Worm (Caenorhabditis elegans): Measurements from ENCODE around the gene gly-1.

Gene gly-1

ce11 chrII:10857077-10857476, 44.9 kb downstream of the gly-1 start, which contains the start of gene M106.7:
M106.7 (minus strand) TSS chrII:10857177.
- TF ChIP-seq nhr-11 (tag; optimal IDR thresholded peaks at IDR 0.05) (no peak), snpc-4 (tag; optimal IDR thresholded peaks at IDR 0.05) (no peak), nhr-12 (tag; optimal IDR thresholded peaks at IDR 0.05) (no peak), nhr-21 (tag; optimal IDR thresholded peaks at IDR 0.05) (no peak), ceh-16 (tag; optimal IDR thresholded peaks at IDR 0.05) (no peak), mbf-1 (tag; optimal IDR thresholded peaks at IDR 0.05) (no peak), ztf-4 (tag; optimal IDR thresholded peaks at IDR 0.05) (no peak), lin-13 (GFP tag; optimal IDR thresholded peaks at IDR 0.05) (no peak), Y55F3AM.14 (GFP tag; optimal IDR thresholded peaks at IDR 0.05) (no peak), aly-2 (tag; optimal IDR thresholded peaks at IDR 0.05) (no peak)

- TF ChIP-seq lsy-2 (tag; optimal IDR thresholded peaks at IDR 0.05) (no peak), alr-1 (tag; optimal IDR thresholded peaks at IDR 0.05) (no peak), ztf-1 (GFP tag; conservative IDR thresholded peaks at IDR 0.05) (no peak), sma-3 (GFP tag; optimal IDR thresholded peaks at IDR 0.05) (no peak), mdl-1 (tag; optimal IDR thresholded peaks at IDR 0.05) (no peak), peb-1 (tag; optimal IDR thresholded peaks at IDR 0.05) (no peak), snpc-4 (tag; optimal IDR thresholded peaks at IDR 0.05) (no peak), nhr-10 (tag; optimal IDR thresholded peaks at IDR 0.05) (no peak), nhr-77 (tag; optimal IDR thresholded peaks at IDR 0.05) (no peak), skn-1 (tag; optimal IDR thresholded peaks at IDR 0.05) (no peak), gmeb-1 (tag; optimal IDR thresholded peaks at IDR 0.05) (no peak), nhr-25 (tag; optimal IDR thresholded peaks at IDR 0.05) (no peak), blmp-1 (tag; optimal IDR thresholded peaks at IDR 0.05; ENCODE audit: insufficient read depth) (no peak), sma-9 (GFP tag; optimal IDR thresholded peaks at IDR 0.05) (no peak), sma-9 (tag; optimal IDR thresholded peaks at IDR 0.05) (no peak), ama-1 (optimal IDR thresholded peaks at IDR 0.05) (no peak), R02D3.7 (tag; optimal IDR thresholded peaks at IDR 0.05) (no peak), zag-1 (tag; optimal IDR thresholded peaks at IDR 0.05) (no peak), nhr-237 (tag; optimal IDR thresholded peaks at IDR 0.05) (no peak), F13H6.1 (tag; optimal IDR thresholded peaks at IDR 0.05) (no peak), C34F6.9 (tag; optimal IDR thresholded peaks at IDR 0.05) (no peak)
Observed at ce11 chrII:10852880-10853279, 49.1 kb downstream of the gly-1 start.

ce11 chrII:10851110-10851509, 50.9 kb downstream of the gly-1 start:
- no peak for TF ChIP-seq elt-1 (tag; optimal IDR thresholded peaks at IDR 0.05)
- no peak for TF ChIP-seq elt-3 (tag; optimal IDR thresholded peaks at IDR 0.05)
- TF ChIP-seq C34F6.9 (tag; optimal IDR thresholded peaks at IDR 0.05), result peak; percentile 95
- peak; percentile 96 for TF ChIP-seq unc-62 (GFP tag; optimal IDR thresholded peaks at IDR 0.05)
- peak; percentile 82 for TF ChIP-seq sma-3 (GFP tag; optimal IDR thresholded peaks at IDR 0.05)
- no peak for TF ChIP-seq mbf-1 (tag; optimal IDR thresholded peaks at IDR 0.05)
- no peak for TF ChIP-seq nhr-11 (tag; optimal IDR thresholded peaks at IDR 0.05)
- TF ChIP-seq alr-1 (tag; optimal IDR thresholded peaks at IDR 0.05), result no peak
- no peak for TF ChIP-seq nhr-12 (tag; optimal IDR thresholded peaks at IDR 0.05)
- TF ChIP-seq ama-1 (optimal IDR thresholded peaks at IDR 0.05), result no peak
- TF ChIP-seq nhr-237 (tag; optimal IDR thresholded peaks at IDR 0.05), result no peak
- TF ChIP-seq nhr-10 (tag; optimal IDR thresholded peaks at IDR 0.05), result no peak
- peak; percentile 72 for TF ChIP-seq fos-1 (tag; optimal IDR thresholded peaks at IDR 0.05)
- TF ChIP-seq egl-27 (tag; optimal IDR thresholded peaks at IDR 0.05), result peak; percentile 68
- no peak for TF ChIP-seq ztf-11 (tag; optimal IDR thresholded peaks at IDR 0.05)
- TF ChIP-seq gmeb-1 (tag; optimal IDR thresholded peaks at IDR 0.05), result peak; percentile 35
- TF ChIP-seq unc-39 (tag; optimal IDR thresholded peaks at IDR 0.05), result no peak
- peak; percentile 58 for TF ChIP-seq mab-5 (tag; optimal IDR thresholded peaks at IDR 0.05)
- TF ChIP-seq ztf-1 (GFP tag; conservative IDR thresholded peaks at IDR 0.05), result no peak
- TF ChIP-seq lin-11 (tag; optimal IDR thresholded peaks at IDR 0.05), result no peak
- TF ChIP-seq crh-2 (tag; optimal IDR thresholded peaks at IDR 0.05), result peak; percentile 89
- peak in 1 of 2 experiments; percentile 44 for TF ChIP-seq mdl-1 (tag; optimal IDR thresholded peaks at IDR 0.05)
- TF ChIP-seq dmd-4 (tag; optimal IDR thresholded peaks at IDR 0.05), result no peak
- TF ChIP-seq sma-9 (GFP tag; optimal IDR thresholded peaks at IDR 0.05), result peak; percentile 80
- no peak for TF ChIP-seq sma-9 (tag; optimal IDR thresholded peaks at IDR 0.05)
- no peak for TF ChIP-seq nhr-77 (tag; optimal IDR thresholded peaks at IDR 0.05)
- peak; percentile 70 for TF ChIP-seq sem-4 (tag; optimal IDR thresholded peaks at IDR 0.05)
- peak; percentile 64 for TF ChIP-seq nhr-21 (tag; optimal IDR thresholded peaks at IDR 0.05)
- no peak for TF ChIP-seq R02D3.7 (tag; optimal IDR thresholded peaks at IDR 0.05)
- peak; percentile 47 for TF ChIP-seq blmp-1 (tag; optimal IDR thresholded peaks at IDR 0.05; ENCODE audit: insufficient read depth)
- TF ChIP-seq peb-1 (tag; optimal IDR thresholded peaks at IDR 0.05), result no peak
- peak; percentile 22 to 78 for TF ChIP-seq lsy-2 (tag; optimal IDR thresholded peaks at IDR 0.05)
- no peak for TF ChIP-seq aly-2 (tag; optimal IDR thresholded peaks at IDR 0.05)
- TF ChIP-seq lin-13 (GFP tag; optimal IDR thresholded peaks at IDR 0.05), result peak; percentile 45
- TF ChIP-seq lin-39 (tag; optimal IDR thresholded peaks at IDR 0.05), result no peak
- no peak for TF ChIP-seq nhr-23 (tag; optimal IDR thresholded peaks at IDR 0.05)
- TF ChIP-seq ztf-4 (tag; optimal IDR thresholded peaks at IDR 0.05), result peak; percentile 53
- TF ChIP-seq ceh-82 (tag; optimal IDR thresholded peaks at IDR 0.05), result no peak
- no peak for TF ChIP-seq skn-1 (tag; optimal IDR thresholded peaks at IDR 0.05)
- no peak for TF ChIP-seq ZK546.5 (tag; optimal IDR thresholded peaks at IDR 0.05)
- TF ChIP-seq snpc-4 (tag; optimal IDR thresholded peaks at IDR 0.05), result peak; percentile 69
- TF ChIP-seq ceh-16 (tag; optimal IDR thresholded peaks at IDR 0.05), result peak; percentile 55
- no peak for TF ChIP-seq nhr-6 (tag; optimal IDR thresholded peaks at IDR 0.05)
- TF ChIP-seq zag-1 (tag; optimal IDR thresholded peaks at IDR 0.05), result no peak
- no peak for TF ChIP-seq Y55F3AM.14 (GFP tag; optimal IDR thresholded peaks at IDR 0.05)

All from whole organism, L2 larva.